Fruit fly (Drosophila melanogaster) whole organism, adult: ENCODE data around the gene Myo10A.

ENCODE experiments used
- CG12768 ChIP-seq: fragments of 200-800 bp; sonication (Bioruptor generic); optimal IDR thresholded peaks from 2 replicates; lab custom pipeline; 2017; ENCODE audit warnings: missing biosample characterization, missing genetic modification characterization, mild to moderate bottlenecking, moderate library complexity, missing genetic modification reagents
- CG1620 ChIP-seq: fragments of 200-800 bp; sonication (Bioruptor generic); optimal IDR thresholded peaks from 2 replicates; lab custom pipeline; 2016; ENCODE audit warnings: missing biosample characterization, missing genetic modification characterization
- CG5204 ChIP-seq: fragments of 200-800 bp; sonication (Bioruptor generic); optimal IDR thresholded peaks from 2 replicates; lab custom pipeline; 2016; ENCODE audit warnings: missing biosample characterization, missing genetic modification characterization
- CG7045 ChIP-seq: fragments of 200-800 bp; sonication (Bioruptor generic); optimal IDR thresholded peaks from 2 replicates; lab custom pipeline; 2017; ENCODE audit warnings: missing biosample characterization, mild to moderate bottlenecking, missing genetic modification characterization
- bab1 ChIP-seq: fragments of 200-800 bp; sonication (Bioruptor generic); optimal IDR thresholded peaks from 3 replicates; lab custom pipeline; 2019; ENCODE audit warnings: missing biosample characterization, mild to moderate bottlenecking, missing genetic modification characterization, moderate library complexity
- cic ChIP-seq: fragments of 200-800 bp; sonication (Bioruptor generic); optimal IDR thresholded peaks from 2 replicates; lab custom pipeline; 2017; ENCODE audit warnings: missing biosample characterization, mild to moderate bottlenecking, missing genetic modification characterization, moderate library complexity
- cnc ChIP-seq, 2 experiments: fragments of >200 bp; optimal IDR thresholded peaks; 2 replicates each; lab custom pipeline; 2017
- ovo ChIP-seq: fragments of 200-800 bp; sonication (Bioruptor generic); optimal IDR thresholded peaks from 2 replicates; lab custom pipeline; 2016; ENCODE audit warnings: missing biosample characterization, missing genetic modification characterization

DNA sequence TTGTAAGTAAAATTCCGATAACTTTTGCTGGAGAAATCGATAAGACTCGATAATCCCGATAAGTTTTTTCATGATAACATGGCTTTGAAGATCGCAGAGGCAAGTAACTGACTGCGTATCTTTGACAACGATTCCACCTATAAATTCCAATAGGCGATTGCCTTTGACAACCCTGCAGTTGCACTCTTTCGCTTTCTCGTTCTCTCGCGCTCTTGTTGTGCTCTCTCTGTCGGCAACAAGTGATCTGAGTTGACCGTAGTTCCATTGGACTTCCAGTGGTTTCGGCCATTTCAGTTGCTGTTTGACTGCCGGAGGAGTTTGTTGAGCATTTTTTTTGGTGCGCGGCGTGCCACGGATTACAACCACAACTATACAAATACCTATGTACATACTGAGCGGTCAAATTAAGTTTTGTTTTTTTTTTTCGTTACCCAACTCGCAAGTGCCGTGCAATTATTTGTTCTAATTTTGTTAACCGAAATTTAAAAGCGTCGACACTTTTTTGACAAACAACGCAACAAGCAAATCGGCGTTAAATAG lies at the start of gene Myo10A:
- TF ChIP-seq CG1620 (no peak), bab1 (GFP tag; lab: Kevin White, UChicago) (no peak), ovo (no peak), CG12768 (GFP tag; lab: Kevin White, UChicago) (no peak), CG7045 (GFP tag; lab: Kevin White, UChicago) (no peak), cnc (optimal IDR thresholded peaks at IDR 0.05; lab: Kevin White, UChicago) (no peak), CG5204 (GFP tag; lab: Kevin White, UChicago) (no peak), cic (GFP tag; lab: Kevin White, UChicago) (no peak)
